Worm (Caenorhabditis elegans) whole organism, young adult: Measurements from ENCODE around the gene ref-1.

Source experiments
- F39B2.1 ChIP-seq: fragments of 200-800 bp; sonication (Bioruptor generic); IDR thresholded peaks from 2 replicates; pipeline ENCODE4 v1.3.6; 2022; ENCODE audit warnings: missing genetic modification reagents, missing genetic modification characterization, missing compliant biosample characterization
- Y53F4B.3 ChIP-seq: fragments of 200-800 bp; sonication (Bioruptor generic); IDR thresholded peaks from 2 replicates; pipeline ENCODE4 v1.3.6; 2022; ENCODE audit warnings: missing genetic modification reagents, missing genetic modification characterization, missing compliant biosample characterization
- fkh-3 ChIP-seq: sonication (generic microtip); optimal IDR thresholded peaks from 2 replicates; lab custom pipeline; 2016; ENCODE audit warnings: mild to moderate bottlenecking, missing genetic modification characterization, missing compliant biosample characterization
- him-1 ChIP-seq: sonication (generic microtip); optimal IDR thresholded peaks from 2 replicates; lab custom pipeline; 2016; ENCODE audit warnings: missing genotype, missing genetic modification reagents, missing genetic modification characterization, missing compliant biosample characterization
- mxl-1 ChIP-seq: sonication (generic microtip); optimal IDR thresholded peaks from 2 replicates; lab custom pipeline; 2016; ENCODE audit warnings: missing genetic modification characterization, missing compliant biosample characterization
- nfyb-1 ChIP-seq: fragments of 200-800 bp; sonication (Bioruptor generic); IDR thresholded peaks from 2 replicates; pipeline ENCODE4 v1.3.6; 2022; ENCODE audit warnings: missing genetic modification reagents, missing genetic modification characterization, missing compliant biosample characterization
- nhr-90 ChIP-seq: sonication (generic microtip); optimal IDR thresholded peaks from 2 replicates; lab custom pipeline; 2016; ENCODE audit warnings: missing genotype, mild to moderate bottlenecking, missing genetic modification characterization, missing compliant biosample characterization
- pha-4 ChIP-seq: fragments of 150-350 bp; sonication (generic microtip); optimal IDR thresholded peaks from 2 replicates; lab custom pipeline; 2014; ENCODE audit warnings: missing biosample characterization, missing genetic modification reagents, missing genetic modification characterization
- sptf-2 ChIP-seq: fragments of 200-800 bp; sonication (Bioruptor generic); optimal IDR thresholded peaks from 2 replicates; lab custom pipeline; 2018; ENCODE audit warnings: mild to moderate bottlenecking, missing genetic modification characterization, missing compliant biosample characterization
- tlf-1 ChIP-seq: fragments of 200-800 bp; sonication (Bioruptor generic); optimal IDR thresholded peaks from 2 replicates; lab custom pipeline; 2018; ENCODE audit warnings: mild to moderate bottlenecking, missing genetic modification characterization, missing compliant biosample characterization
- ztf-25 ChIP-seq: fragments of 200-800 bp; sonication (Bioruptor generic); IDR thresholded peaks from 2 replicates; pipeline ENCODE4 v1.3.6; 2022; ENCODE audit warnings: missing genetic modification reagents, missing genetic modification characterization, missing compliant biosample characterization
- ztf-28 ChIP-seq: fragments of 200-800 bp; sonication (Bioruptor generic); IDR thresholded peaks from 2 replicates; pipeline ENCODE4 v1.3.6; 2022; ENCODE audit warnings: missing genetic modification reagents, missing genetic modification characterization, missing compliant biosample characterization

DNA sequence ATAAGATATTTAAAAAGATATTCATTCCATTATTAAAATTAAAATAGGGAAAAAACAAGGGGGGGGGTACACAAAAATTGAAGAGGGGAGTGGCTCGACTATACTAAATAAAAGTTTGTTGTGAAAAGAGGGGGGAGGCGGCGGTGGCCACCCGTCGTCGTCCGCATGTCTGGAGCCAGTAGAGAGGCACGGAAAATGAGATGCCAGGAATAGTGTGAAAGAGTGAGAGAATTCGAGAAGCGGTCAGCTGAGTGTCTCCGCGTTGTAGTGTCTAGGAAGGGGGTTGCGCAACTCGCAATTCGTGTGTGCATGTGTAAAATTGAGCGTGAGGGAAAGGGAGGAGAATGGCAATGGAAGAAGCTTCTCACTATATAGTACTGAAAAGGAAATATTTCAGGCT is 16.0 kb upstream of the ref-1 start:
- TF ChIP-seq nhr-90 (tag; lab: Kevin White, UChicago) (no peak), sptf-2 (GFP tag; lab: Kevin White, UChicago) (no peak), mxl-1 (no peak), ztf-25 (no peak), Y53F4B.3 (GFP tag; lab: Robert Waterston, UW) (no peak), fkh-3 (tag; lab: Kevin White, UChicago) (no peak), tlf-1 (no peak), F39B2.1 (no peak), ztf-28 (GFP tag; lab: Robert Waterston, UW) (no peak), him-1 (no peak), pha-4 (no peak), nfyb-1 (no peak)
